Worm (Caenorhabditis elegans): ENCODE measurements around the gene hum-4.

Gene hum-4

DNA sequence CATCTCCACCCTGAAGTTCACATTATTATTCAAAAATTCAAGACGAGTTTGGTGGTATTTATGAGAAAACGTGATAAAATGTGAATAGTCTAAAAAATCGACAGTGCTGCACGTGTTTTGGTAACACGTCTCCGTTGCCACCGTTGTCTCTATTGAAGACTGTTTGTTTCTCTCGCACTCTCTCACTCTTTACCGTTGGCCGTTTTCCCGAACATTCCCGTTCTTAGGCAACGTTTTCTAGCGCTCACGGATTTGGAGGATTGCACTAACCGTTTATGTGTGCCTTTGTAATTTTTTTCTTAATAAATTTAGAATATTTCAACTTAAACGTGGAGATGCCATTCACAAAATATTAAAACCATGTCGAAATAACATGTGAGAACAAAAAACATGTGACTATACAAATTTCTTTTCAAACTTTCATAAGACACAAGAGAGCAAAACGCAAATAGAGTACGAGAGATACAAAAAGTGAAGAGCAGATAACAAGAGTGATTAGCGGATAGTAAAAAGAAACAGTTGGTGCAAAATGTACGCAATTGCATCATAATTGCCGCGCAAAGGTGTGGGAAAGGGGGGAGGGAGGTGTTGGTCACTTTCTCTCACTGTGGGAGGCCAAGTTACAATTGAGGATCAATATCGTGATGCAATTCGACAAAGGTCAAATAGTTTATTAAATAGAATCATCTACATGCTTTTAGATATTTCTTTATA lies 18.4 kb downstream of the hum-4 start, which contains the start of gene pek-1:
pek-1 (minus strand) TSS at position 51 of the 714 bp plus-strand sequence.
- TF ChIP-seq cog-1 (tag; optimal IDR thresholded peaks at IDR 0.05) (peak; percentile 5), flt-1 (GFP tag; IDR thresholded peaks at IDR 0.05) (no peak)

DNA sequence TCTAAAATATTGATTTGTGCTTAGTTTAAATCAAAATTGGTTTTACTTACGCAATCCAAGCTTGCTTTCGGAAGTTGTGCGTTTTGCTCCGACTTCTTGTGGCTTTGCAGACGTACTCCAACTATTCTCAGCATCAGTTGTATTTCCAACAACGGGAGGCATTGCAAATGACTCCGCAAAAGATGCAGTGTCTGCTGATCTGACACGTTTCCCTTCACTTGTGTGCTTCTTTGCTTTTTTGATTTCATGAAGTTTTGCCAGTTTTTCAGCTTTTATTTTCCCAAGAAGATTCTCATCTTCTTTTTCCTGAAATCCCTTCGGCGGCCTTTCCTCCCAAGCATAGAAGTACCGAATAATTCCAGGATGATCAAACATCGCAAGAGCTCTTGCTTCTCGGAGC lies 21.7 kb downstream of the hum-4 start:
- TF ChIP-seq cog-1 (tag; optimal IDR thresholded peaks at IDR 0.05) (no peak), ztf-23 (GFP tag; IDR thresholded peaks at IDR 0.05) (no peak), ztf-29 (GFP tag; IDR thresholded peaks at IDR 0.05) (no peak), ref-1 (GFP tag; conservative IDR thresholded peaks at IDR 0.05) (no peak), med-1 (GFP tag; optimal IDR thresholded peaks at IDR 0.05; ENCODE audit: insufficient read depth) (no peak), T22C8.4 (GFP tag; IDR thresholded peaks at IDR 0.05) (no peak), tab-1 (GFP tag; IDR thresholded peaks at IDR 0.05) (no peak), flt-1 (GFP tag; IDR thresholded peaks at IDR 0.05) (no peak), klf-2 (GFP tag; conservative IDR thresholded peaks at IDR 0.05) (no peak)

DNA sequence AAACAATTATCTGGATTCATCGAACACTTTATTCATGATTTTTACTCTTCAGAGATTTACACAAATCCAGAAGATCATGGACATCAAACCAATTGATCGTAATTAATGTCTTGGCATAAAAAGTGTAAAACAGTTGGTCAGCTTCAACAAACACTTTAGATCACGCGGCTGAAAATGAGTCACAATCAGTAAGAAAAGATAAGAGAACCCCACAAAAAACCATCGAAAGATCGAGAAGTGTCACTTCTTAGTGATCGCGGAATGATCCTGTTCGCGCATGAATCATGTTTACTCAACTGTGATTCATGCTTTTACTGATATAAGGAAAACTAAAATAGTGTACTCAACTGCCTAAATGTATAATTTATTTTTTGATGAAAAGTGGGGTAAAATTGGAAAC lies 23.9 kb downstream of the hum-4 start:
- TF ChIP-seq flt-1 (GFP tag; IDR thresholded peaks at IDR 0.05) (no peak), tab-1 (GFP tag; IDR thresholded peaks at IDR 0.05) (no peak), T22C8.4 (GFP tag; IDR thresholded peaks at IDR 0.05) (no peak), ztf-23 (GFP tag; IDR thresholded peaks at IDR 0.05) (no peak), ref-1 (GFP tag; conservative IDR thresholded peaks at IDR 0.05) (no peak), klf-2 (GFP tag; conservative IDR thresholded peaks at IDR 0.05) (no peak), cog-1 (tag; optimal IDR thresholded peaks at IDR 0.05) (no peak), med-1 (GFP tag; optimal IDR thresholded peaks at IDR 0.05; ENCODE audit: insufficient read depth) (no peak)

DNA sequence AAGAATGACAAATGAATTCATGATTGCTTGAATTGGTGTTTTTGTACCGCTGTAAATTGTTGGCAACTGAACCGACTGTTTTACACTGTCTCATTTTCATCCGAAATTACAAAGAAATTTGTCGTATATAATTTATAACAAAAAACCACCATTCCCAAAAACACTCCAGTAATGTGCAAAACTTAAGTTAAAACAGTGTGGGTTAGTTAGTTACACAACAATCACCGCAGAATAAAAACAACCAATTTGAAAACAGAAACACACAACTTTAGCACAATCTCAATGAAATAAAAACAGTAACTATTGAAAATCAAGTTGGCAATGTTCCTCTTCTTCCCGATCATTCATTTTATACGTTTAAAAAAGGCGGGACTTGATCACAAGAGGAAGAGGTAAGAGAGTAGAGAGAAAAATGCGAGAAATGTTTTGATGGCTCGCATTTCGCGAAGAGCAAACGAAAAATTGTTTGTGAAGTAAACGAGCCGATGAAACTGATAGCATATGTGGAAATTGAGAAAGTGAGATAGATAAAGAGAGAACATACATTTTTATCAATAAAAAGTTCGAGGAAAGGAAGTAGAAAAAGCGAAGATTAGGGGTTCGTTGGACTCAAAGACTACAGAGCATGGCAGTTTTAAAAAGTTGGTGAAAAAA lies 25.6 kb downstream of the hum-4 start, which contains the start of gene F08B12.4:
F08B12.4 (minus strand) TSS at position 51 of the 654 bp plus-strand sequence.
- TF ChIP-seq flt-1 (GFP tag; IDR thresholded peaks at IDR 0.05) = no peak
- TF ChIP-seq ztf-23 (GFP tag; IDR thresholded peaks at IDR 0.05) = no peak
- TF ChIP-seq cog-1 (tag; optimal IDR thresholded peaks at IDR 0.05) = no peak
- TF ChIP-seq T22C8.4 (GFP tag; IDR thresholded peaks at IDR 0.05) = no peak
- TF ChIP-seq ref-1 (GFP tag; conservative IDR thresholded peaks at IDR 0.05) = no peak
- TF ChIP-seq ztf-29 (GFP tag; IDR thresholded peaks at IDR 0.05) = no peak
- no peak for TF ChIP-seq klf-2 (GFP tag; conservative IDR thresholded peaks at IDR 0.05)
- TF ChIP-seq tab-1 (GFP tag; IDR thresholded peaks at IDR 0.05) = no peak
- TF ChIP-seq med-1 (GFP tag; optimal IDR thresholded peaks at IDR 0.05; ENCODE audit: insufficient read depth) = no peak

DNA sequence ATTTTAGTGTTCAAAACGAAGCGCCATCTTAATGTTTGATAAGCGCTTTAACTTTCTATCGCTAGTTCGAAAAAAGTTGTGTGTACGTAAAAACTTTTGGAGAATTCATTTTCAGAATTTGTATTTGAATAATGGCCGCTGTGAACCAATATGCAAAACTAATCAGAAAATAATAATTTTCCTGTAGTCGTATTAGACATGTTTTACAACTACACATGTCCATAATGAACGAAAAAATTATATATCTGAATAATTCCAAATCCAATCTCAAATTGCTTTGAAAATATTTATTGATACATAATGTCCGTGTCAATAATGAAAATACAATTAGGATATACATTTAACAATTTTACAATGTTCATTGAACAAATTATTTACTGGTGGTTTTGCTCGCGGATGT lies 26.6 kb downstream of the hum-4 start:
- no peak for TF ChIP-seq flt-1 (GFP tag; IDR thresholded peaks at IDR 0.05)
- TF ChIP-seq ztf-29 (GFP tag; IDR thresholded peaks at IDR 0.05) = no peak
- no peak for TF ChIP-seq med-1 (GFP tag; optimal IDR thresholded peaks at IDR 0.05; ENCODE audit: insufficient read depth)
- TF ChIP-seq ref-1 (GFP tag; conservative IDR thresholded peaks at IDR 0.05) = no peak
- no peak for TF ChIP-seq ztf-23 (GFP tag; IDR thresholded peaks at IDR 0.05)
- TF ChIP-seq tab-1 (GFP tag; IDR thresholded peaks at IDR 0.05) = no peak
- TF ChIP-seq klf-2 (GFP tag; conservative IDR thresholded peaks at IDR 0.05) = no peak
- TF ChIP-seq T22C8.4 (GFP tag; IDR thresholded peaks at IDR 0.05) = no peak
- TF ChIP-seq cog-1 (tag; optimal IDR thresholded peaks at IDR 0.05) = no peak

DNA sequence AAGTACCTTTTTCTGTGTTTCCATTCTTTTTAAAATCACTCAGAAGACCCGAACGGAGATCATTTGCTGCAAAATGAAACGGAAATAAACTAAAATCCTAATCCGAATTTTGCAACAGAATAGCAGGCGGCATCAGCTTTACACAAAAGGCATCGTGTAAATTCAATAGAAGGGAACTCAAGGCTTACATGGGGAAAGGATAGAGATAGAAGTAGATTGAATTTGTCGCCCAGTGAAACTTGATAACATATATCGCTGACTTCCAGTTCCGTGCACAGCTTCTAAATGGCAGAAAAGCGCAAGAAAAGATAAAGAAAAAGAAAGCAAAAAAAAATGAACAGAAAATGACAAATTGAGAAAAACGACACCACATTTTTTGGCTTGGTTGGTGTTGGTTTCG lies 27.5 kb downstream of the hum-4 start, which contains the start of gene slo-2:
slo-2 (minus strand) TSS at position 24 of the 400 bp plus-strand sequence.
- TF ChIP-seq tab-1 (GFP tag; IDR thresholded peaks at IDR 0.05) = no peak
- TF ChIP-seq ztf-23 (GFP tag; IDR thresholded peaks at IDR 0.05) = no peak
- TF ChIP-seq cog-1 (tag; optimal IDR thresholded peaks at IDR 0.05) = no peak

DNA sequence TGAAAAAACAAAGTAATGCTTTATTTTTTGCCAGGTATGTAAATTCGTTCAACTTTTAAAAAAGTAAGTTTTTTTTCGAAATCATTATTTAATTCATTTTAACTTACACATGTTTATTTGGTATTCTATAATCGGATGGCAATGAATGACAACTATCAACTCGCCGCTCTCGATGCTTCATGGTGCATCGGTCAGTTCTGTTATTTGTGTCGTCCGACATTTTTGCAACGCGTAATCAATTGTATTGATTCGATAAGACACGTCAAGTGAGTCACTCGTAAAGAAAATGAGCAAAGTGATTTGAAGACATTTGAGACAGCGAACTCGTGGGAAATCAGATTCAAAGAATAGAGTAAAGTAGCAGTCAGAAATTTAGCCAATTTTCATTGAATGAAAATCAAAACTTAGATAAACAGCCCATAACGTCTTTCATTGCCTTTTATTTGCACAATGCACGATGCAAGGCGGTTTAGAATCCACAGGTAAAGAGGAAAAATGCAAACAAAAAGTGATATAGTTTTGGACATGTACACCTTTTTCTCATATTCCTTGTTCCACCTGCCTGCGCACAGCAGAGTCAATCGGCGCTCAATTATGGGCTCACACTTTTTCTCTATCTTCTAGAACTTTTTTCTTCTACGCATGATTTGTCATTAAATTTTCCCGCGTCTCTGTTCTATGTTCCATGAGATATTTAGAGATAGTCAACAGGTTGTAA lies 32.8 kb downstream of the hum-4 start:
- no peak for TF ChIP-seq med-1 (GFP tag; optimal IDR thresholded peaks at IDR 0.05; ENCODE audit: insufficient read depth)
- TF ChIP-seq ztf-23 (GFP tag; IDR thresholded peaks at IDR 0.05) = no peak
- no peak for TF ChIP-seq flt-1 (GFP tag; IDR thresholded peaks at IDR 0.05)
- TF ChIP-seq tab-1 (GFP tag; IDR thresholded peaks at IDR 0.05) = no peak
- TF ChIP-seq klf-2 (GFP tag; conservative IDR thresholded peaks at IDR 0.05) = no peak
- no peak for TF ChIP-seq T22C8.4 (GFP tag; IDR thresholded peaks at IDR 0.05)

DNA sequence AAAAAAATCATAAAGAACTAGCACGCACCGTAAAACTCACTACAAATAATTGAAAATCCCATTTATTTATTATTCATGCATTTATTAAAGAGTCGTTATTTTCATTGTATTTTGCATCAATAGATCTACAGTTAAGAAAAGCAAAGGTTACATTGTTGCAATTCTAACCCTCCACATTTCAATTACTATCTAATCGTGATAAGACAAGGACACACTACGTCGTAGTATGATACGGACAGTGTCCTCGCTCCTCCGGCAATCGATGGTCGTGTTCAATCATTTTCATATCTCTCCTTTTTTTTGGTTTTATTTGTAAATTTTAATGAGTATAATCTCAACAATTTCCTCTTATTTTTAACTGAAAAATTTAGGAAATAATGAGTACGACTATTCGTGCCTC lies 40.5 kb downstream of the hum-4 start, which contains the start of gene prx-12:
prx-12 (plus strand) TSS at position 371 of the 400 bp plus-strand sequence.
- TF ChIP-seq ztf-29 (GFP tag; IDR thresholded peaks at IDR 0.05) (no peak), T22C8.4 (GFP tag; IDR thresholded peaks at IDR 0.05) (no peak), ref-1 (GFP tag; conservative IDR thresholded peaks at IDR 0.05) (no peak), flt-1 (GFP tag; IDR thresholded peaks at IDR 0.05) (no peak), ztf-23 (GFP tag; IDR thresholded peaks at IDR 0.05) (no peak), klf-2 (GFP tag; conservative IDR thresholded peaks at IDR 0.05) (no peak), tab-1 (GFP tag; IDR thresholded peaks at IDR 0.05) (no peak), cog-1 (tag; optimal IDR thresholded peaks at IDR 0.05) (no peak), med-1 (GFP tag; optimal IDR thresholded peaks at IDR 0.05; ENCODE audit: insufficient read depth) (no peak)

DNA sequence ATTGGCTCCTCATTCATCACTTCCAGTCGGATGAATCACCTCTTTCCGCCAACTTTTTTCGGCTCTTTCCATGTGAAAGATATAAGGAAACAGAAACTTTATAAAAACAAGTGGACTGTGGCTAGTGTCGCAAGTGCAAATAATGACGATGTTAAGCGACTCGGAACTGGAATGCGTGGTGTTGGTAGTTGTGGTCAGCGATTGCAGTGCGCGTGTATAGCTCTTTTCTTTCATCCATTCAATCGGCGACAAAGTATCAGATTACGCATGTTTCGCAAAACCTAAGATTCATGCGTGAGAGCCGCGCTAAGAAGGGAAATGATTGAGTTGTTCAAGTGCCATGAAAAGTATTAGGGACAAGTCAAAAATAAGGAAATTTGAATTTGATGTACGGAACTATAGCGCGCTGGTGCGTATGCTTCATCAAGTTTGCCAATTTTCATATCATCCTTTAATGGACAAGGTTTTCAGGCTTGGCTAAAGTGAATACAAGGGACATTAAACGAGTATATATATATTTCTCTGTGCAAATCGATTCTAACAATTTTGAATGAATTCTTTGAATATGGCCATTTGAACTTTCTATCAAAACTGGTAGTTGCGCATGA lies 45.6 kb downstream of the hum-4 start:
- TF ChIP-seq T22C8.4 (GFP tag; IDR thresholded peaks at IDR 0.05) (no peak), ztf-23 (GFP tag; IDR thresholded peaks at IDR 0.05) (no peak), ztf-29 (GFP tag; IDR thresholded peaks at IDR 0.05) (no peak), cog-1 (tag; optimal IDR thresholded peaks at IDR 0.05) (no peak), med-1 (GFP tag; optimal IDR thresholded peaks at IDR 0.05; ENCODE audit: insufficient read depth) (no peak), tab-1 (GFP tag; IDR thresholded peaks at IDR 0.05) (no peak), flt-1 (GFP tag; IDR thresholded peaks at IDR 0.05) (no peak), ref-1 (GFP tag; conservative IDR thresholded peaks at IDR 0.05) (no peak), klf-2 (GFP tag; conservative IDR thresholded peaks at IDR 0.05) (no peak)
